Worm (Caenorhabditis elegans): ENCODE results near the gene F35D11.3.

Gene F35D11.3

DNA sequence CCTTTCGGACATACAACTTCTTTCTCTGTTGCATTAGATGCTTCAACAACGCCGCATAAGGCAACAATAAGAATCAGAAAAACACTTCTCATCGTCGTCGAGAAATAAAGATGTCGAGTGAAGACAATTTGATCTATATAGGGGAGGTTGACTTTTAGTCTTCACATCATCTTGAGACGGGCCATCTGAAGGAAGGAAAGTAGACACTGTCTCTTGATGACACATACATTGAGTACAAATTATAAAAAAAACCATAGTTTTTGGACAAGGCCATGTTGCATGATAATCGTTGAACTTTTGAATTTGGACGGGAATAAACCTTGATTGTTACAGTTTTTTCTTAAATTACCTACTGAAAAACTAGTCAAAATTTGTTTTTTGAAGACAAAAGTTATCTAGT, 13.5 kb downstream of the F35D11.3 start, which contains the start of gene clec-139:
Gene clec-139 (minus strand): TSS at position 101 of the 400 bp plus-strand sequence.
- no peak for TF ChIP-seq unc-62 (GFP tag; optimal IDR thresholded peaks at IDR 0.05)

ce11 chrII:4626606-4627005, 18.4 kb downstream of the F35D11.3 start, which contains the start of gene F35D11.1:
F35D11.1 (plus strand) TSS chrII:4626906.
- no peak for TF ChIP-seq unc-62 (GFP tag; optimal IDR thresholded peaks at IDR 0.05)

ce11 chrII:4631479-4631878, 23.3 kb downstream of the F35D11.3 start:
- no peak for TF ChIP-seq unc-62 (GFP tag; optimal IDR thresholded peaks at IDR 0.05)

DNA sequence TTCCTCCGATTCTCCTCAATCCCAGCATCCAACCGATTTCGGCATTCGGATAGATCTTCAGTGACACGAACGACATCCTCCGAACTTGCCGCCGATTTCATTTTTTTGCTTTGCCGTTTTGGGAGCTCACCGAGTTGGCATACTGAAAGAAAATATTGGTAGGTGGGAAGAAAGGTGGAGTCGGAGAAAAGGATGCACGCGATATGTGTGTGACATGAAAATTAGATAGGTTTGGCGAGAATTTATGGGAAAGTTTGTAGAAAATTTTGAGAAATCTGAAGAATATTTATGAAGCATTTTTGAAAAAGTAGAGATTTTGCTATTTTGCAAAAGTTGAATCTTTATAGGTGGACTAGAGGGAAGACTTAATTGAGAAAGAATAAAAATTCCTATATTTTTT, 30.1 kb downstream of the F35D11.3 start, which contains the start of gene che-10:
Gene che-10 (minus strand): TSS at position 101 of the 400 bp plus-strand sequence.
- no peak for TF ChIP-seq unc-62 (GFP tag; optimal IDR thresholded peaks at IDR 0.05)

ce11 chrII:4638891-4639290, 30.7 kb downstream of the F35D11.3 start:
- no peak for TF ChIP-seq unc-62 (GFP tag; optimal IDR thresholded peaks at IDR 0.05)

DNA sequence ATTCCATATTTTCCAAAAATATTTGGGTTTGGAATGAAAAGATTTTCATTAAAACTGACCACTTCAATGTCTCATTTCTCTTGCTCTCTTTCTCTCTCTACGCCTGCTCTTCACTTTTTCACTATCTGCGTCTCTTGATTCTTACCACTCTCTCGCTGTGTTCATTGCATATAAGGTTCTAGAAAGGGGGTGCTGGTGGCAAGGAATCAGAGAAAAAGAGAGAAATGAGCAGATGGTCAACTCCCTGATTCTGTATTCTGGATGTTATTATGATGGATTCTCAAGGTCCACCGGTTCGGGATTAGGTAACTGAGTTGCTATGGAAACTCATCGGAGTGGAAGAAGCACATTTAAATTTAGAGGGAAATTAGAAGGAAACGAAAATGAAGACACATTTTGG, 32.6 kb downstream of the F35D11.3 start:
- TF ChIP-seq unc-62 (GFP tag; optimal IDR thresholded peaks at IDR 0.05): no peak

DNA sequence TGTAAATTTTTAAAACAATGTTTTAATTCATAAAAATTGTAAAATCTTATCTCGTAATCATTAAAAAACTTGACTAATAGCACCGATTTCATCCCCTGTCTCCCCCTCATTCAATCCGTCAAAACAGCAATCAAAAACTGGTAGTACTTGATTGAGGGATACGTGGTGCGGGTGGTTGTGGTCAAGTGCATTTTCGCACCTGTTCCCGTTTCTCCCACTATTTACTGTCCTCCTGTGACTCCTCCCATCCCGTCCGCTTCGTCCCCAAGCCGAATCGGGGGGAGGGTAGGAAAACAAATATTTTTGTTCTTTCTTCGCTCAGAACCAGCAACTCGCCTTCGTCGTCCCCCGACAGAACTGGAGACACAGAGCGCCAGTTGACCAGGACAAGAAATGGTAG, 40.6 kb downstream of the F35D11.3 start, which contains the start of gene lgc-27:
Gene lgc-27 (plus strand): TSS at position 301 of the 400 bp plus-strand sequence.
- no peak for TF ChIP-seq unc-62 (GFP tag; optimal IDR thresholded peaks at IDR 0.05)

- no peak for TF ChIP-seq unc-62 (GFP tag; optimal IDR thresholded peaks at IDR 0.05)
These were observed 41.9 kb downstream of the F35D11.3 start for ce11 chrII:4650072-4650471.

ce11 chrII:4655834-4656233, 47.7 kb downstream of the F35D11.3 start, which contains the start of gene fut-6:
fut-6 (minus strand) TSS chrII:4655934.
- TF ChIP-seq unc-62 (GFP tag; optimal IDR thresholded peaks at IDR 0.05): no peak

DNA sequence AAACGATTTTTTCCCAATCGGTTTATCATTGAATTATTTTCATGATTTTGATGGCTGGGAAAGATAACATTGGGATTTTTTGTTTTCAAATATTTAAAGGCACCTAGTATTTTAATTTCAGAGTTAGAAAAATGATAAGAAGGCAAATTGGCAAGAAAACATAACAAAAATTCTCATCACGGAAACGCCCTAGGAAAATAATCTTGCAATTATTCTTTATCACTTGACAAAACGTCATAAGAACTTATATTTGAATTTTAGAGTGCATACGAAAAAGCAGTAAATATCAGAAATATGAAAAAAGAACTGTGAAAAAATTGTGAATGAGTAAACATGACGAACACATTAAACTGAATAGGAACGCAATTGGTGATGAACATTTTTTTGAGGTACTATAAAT, 49.2 kb downstream of the F35D11.3 start:
- no peak for TF ChIP-seq unc-62 (GFP tag; optimal IDR thresholded peaks at IDR 0.05)

- no peak for TF ChIP-seq unc-62 (GFP tag; optimal IDR thresholded peaks at IDR 0.05)
These were observed 50.1 kb downstream of the F35D11.3 start for ce11 chrII:4658245-4658644.

ce11 chrII:4661278-4661677, 53.1 kb downstream of the F35D11.3 start, which contains the start of gene T05A7.13:
T05A7.13 (minus strand) TSS chrII:4661378.
- TF ChIP-seq unc-62 (GFP tag; optimal IDR thresholded peaks at IDR 0.05): no peak
